Worm (Caenorhabditis elegans) whole organism, L1 larva: ENCODE results near the gene srt-30.

Experiments used
- grh-1 ChIP-seq: fragments of 200-800 bp; sonication (Bioruptor generic); IDR thresholded peaks from 2 replicates; pipeline ENCODE4 v1.3.6; 2022; ENCODE audit warnings: missing genetic modification reagents, missing genetic modification characterization, missing compliant biosample characterization
- nhr-76 ChIP-seq: sonication (generic microtip); optimal IDR thresholded peaks from 2 replicates; lab custom pipeline; 2017; ENCODE audit warnings: missing biosample characterization, missing genetic modification characterization
- unc-86 ChIP-seq: sonication (generic microtip); optimal IDR thresholded peaks from 2 replicates; lab custom pipeline; 2016; ENCODE audit warnings: missing genetic modification characterization, missing compliant biosample characterization

- TF ChIP-seq unc-86 (tag; lab: Kevin White, UChicago) (no peak), nhr-76 (tag; lab: Kevin White, UChicago) (no peak), grh-1 (no peak)
Observed at ce11 chrV:3810035-3810434, 9.8 kb upstream of the srt-30 start.
